Fruit fly (Drosophila melanogaster): Measurements from ENCODE around the gene CG17721.

- TF ChIP-seq Pif1A (GFP tag; optimal IDR thresholded peaks at IDR 0.05) (peak; percentile 64), CG10348 (GFP tag; IDR thresholded peaks at IDR 0.05) (no peak), Snoo (tag; optimal IDR thresholded peaks at IDR 0.05) (no peak), EcR (GFP tag; optimal IDR thresholded peaks at IDR 0.05) (no peak), CG14655 (GFP tag; optimal IDR thresholded peaks at IDR 0.05) (peak; percentile 76), CG8159 (tag; optimal IDR thresholded peaks at IDR 0.05) (peak; percentile 41), CG34367 (tag; optimal IDR thresholded peaks at IDR 0.05) (peak; percentile 53), D1 (tag; optimal IDR thresholded peaks at IDR 0.05) (peak; percentile 4), CG17806 (tag; optimal IDR thresholded peaks at IDR 0.05) (no peak)
Measured at dm6 chr3R:11269013-11269412, 34.1 kb downstream of the CG17721 start.
